Fruit fly (Drosophila melanogaster): ENCODE results near the gene CG31909.

Gene CG31909

dm6 chr2L:7258105-7258504 is 793 bp downstream of the CG31909 start (continued):
- TF ChIP-seq crp (GFP tag; optimal IDR thresholded peaks at IDR 0.05) (no peak), CG17802 (tag; optimal IDR thresholded peaks at IDR 0.05) (peak; percentile 30), maf-S (GFP tag; optimal IDR thresholded peaks at IDR 0.05) (peak; percentile 39), Camta (GFP tag; optimal IDR thresholded peaks at IDR 0.05) (peak; percentile 28), CG6689 (GFP tag; IDR thresholded peaks at IDR 0.05) (0 out of 2 replicates have a peak, but pooled peaks have one; percentile 17), CG12219 (GFP tag; optimal IDR thresholded peaks at IDR 0.05) (no peak), crc (GFP tag; optimal IDR thresholded peaks at IDR 0.05) (no peak), btn (GFP tag; optimal IDR thresholded peaks at IDR 0.05) (no peak), Gug (GFP tag; IDR thresholded peaks at IDR 0.05) (peak; percentile 56; the same call in 2 of the 4 replicates), CG1602 (GFP tag; optimal IDR thresholded peaks at IDR 0.05) (peak; percentile 59), Neu2 (GFP tag; optimal IDR thresholded peaks at IDR 0.05; ENCODE audit: borderline replicate concordance) (no peak), CG15479 (GFP tag; optimal IDR thresholded peaks at IDR 0.05) (no peak), croc (GFP tag; conservative IDR thresholded peaks at IDR 0.05) (0 out of 3 replicates have a peak, but pooled peaks have one; percentile 27), CG12071 (GFP tag; optimal IDR thresholded peaks at IDR 0.05) (no peak), Mes4 (GFP tag; optimal IDR thresholded peaks at IDR 0.05) (no peak), dimm (GFP tag; IDR thresholded peaks at IDR 0.05) (no peak), Kr (GFP tag; optimal IDR thresholded peaks at IDR 0.05) (no peak), cg (GFP tag; optimal IDR thresholded peaks at IDR 0.05) (no peak), CG2712 (tag; optimal IDR thresholded peaks at IDR 0.05) (peak; percentile 60), CG31224 (GFP tag; IDR thresholded peaks at IDR 0.05) (no peak), Dip3 (GFP tag; optimal IDR thresholded peaks at IDR 0.05) (peak; percentile 1), CG10543 (GFP tag; optimal IDR thresholded peaks at IDR 0.05) (no peak), chm (GFP tag; IDR thresholded peaks at IDR 0.05) (no peak), pnt (GFP tag; optimal IDR thresholded peaks at IDR 0.05) (peak; percentile 47), CG6791 (GFP tag; IDR thresholded peaks at IDR 0.05; ENCODE audit: partially characterized antibody) (peak; percentile 59; the same call in 2 of the 3 replicates), CG9437 (GFP tag; optimal IDR thresholded peaks at IDR 0.05) (no peak), pho (GFP tag; optimal IDR thresholded peaks at IDR 0.05) (peak; percentile 19), Awh (GFP tag; IDR thresholded peaks at IDR 0.05) (no peak), CG11560 (tag; IDR thresholded peaks at IDR 0.05) (no peak), ab (GFP tag; optimal IDR thresholded peaks at IDR 0.05) (no peak), Ets65A (GFP tag) (peak; percentile 87), pum (GFP tag; optimal IDR thresholded peaks at IDR 0.05) (peak; percentile 53), CG13287 (GFP tag; IDR thresholded peaks at IDR 0.05; ENCODE audit: partially characterized antibody) (no peak), Optix (GFP tag; IDR thresholded peaks at IDR 0.05) (0 out of 3 replicates have a peak, but pooled peaks have one; percentile 30), chinmo (GFP tag; IDR thresholded peaks at IDR 0.05; ENCODE audit: partially characterized antibody) (no peak; the same call in 3 of the 4 replicates), cas (GFP tag; IDR thresholded peaks at IDR 0.05) (no peak), CG8944 (GFP tag; optimal IDR thresholded peaks at IDR 0.05) (peak; percentile 50), Fer2 (tag; optimal IDR thresholded peaks at IDR 0.05) (peak; percentile 1), CG4730 (GFP tag; IDR thresholded peaks at IDR 0.05) (no peak), CG9727 (GFP tag; optimal IDR thresholded peaks at IDR 0.05) (no peak), CG15269 (tag; optimal IDR thresholded peaks at IDR 0.05) (peak; percentile 53), bcd (GFP tag; optimal IDR thresholded peaks at IDR 0.05) (peak; percentile 51), PHDP (tag; optimal IDR thresholded peaks at IDR 0.05) (peak; percentile 54), Fer1 (GFP tag; optimal IDR thresholded peaks at IDR 0.05) (peak; percentile 32), CG18476 (GFP tag; optimal IDR thresholded peaks at IDR 0.05) (no peak), D (optimal IDR thresholded peaks at IDR 0.05) (no peak), D (GFP tag; optimal IDR thresholded peaks at IDR 0.05) (no peak), zfh1 (GFP tag; IDR thresholded peaks at IDR 0.05) (peak; percentile 64; the same call in 2 of the 3 replicates), Lpt (GFP tag; optimal IDR thresholded peaks at IDR 0.05) (no peak), CG2678 (tag; optimal IDR thresholded peaks at IDR 0.05) (peak; percentile 25), Hr51 (GFP tag; optimal IDR thresholded peaks at IDR 0.05) (peak; percentile 32 to 40)
